Fruit fly (Drosophila melanogaster) whole organism, embryonic: ENCODE data around the gene Atu.
A peak's percentile ranks its signal among the peaks of the same experiment; 100 is the strongest.

ENCODE experiments used
- Asciz ChIP-seq: fragments of 200-800 bp; sonication (Bioruptor generic); optimal IDR thresholded peaks from 2 replicates; lab custom pipeline; 2017; ENCODE audit warnings: missing biosample characterization, mild to moderate bottlenecking, missing genetic modification characterization, missing genetic modification reagents
- Atf6 ChIP-seq: fragments of 200-800 bp; sonication (Bioruptor generic); IDR thresholded peaks from 2 replicates; pipeline ENCODE4 v1.3.6; 2022; ENCODE audit warnings: missing biosample characterization, missing genetic modification characterization
- CG10209 ChIP-seq: fragments of 200-800 bp; sonication (Bioruptor generic); optimal IDR thresholded peaks from 3 replicates; lab custom pipeline; 2017; ENCODE audit warnings: missing biosample characterization, mild to moderate bottlenecking, missing genetic modification characterization, missing genetic modification reagents
- CG10366 ChIP-seq: fragments of 200-800 bp; sonication (Bioruptor generic); IDR thresholded peaks from 2 replicates; pipeline ENCODE4 v1.3.6; 2022; ENCODE audit warnings: missing biosample characterization, missing genetic modification characterization
- CG10462 ChIP-seq: fragments of 200-800 bp; sonication (Bioruptor generic); optimal IDR thresholded peaks from 2 replicates; lab custom pipeline; 2016; ENCODE audit warnings: missing biosample characterization, missing genetic modification characterization
- CG10654 ChIP-seq: fragments of 200-800 bp; sonication (Bioruptor generic); optimal IDR thresholded peaks from 2 replicates; lab custom pipeline; 2016; ENCODE audit warnings: missing biosample characterization, missing genetic modification characterization
- CG10959 ChIP-seq: fragments of 200-800 bp; sonication (Bioruptor generic); IDR thresholded peaks from 2 replicates; pipeline ENCODE4 v1.3.6; 2022; ENCODE audit warnings: missing biosample characterization, missing genetic modification characterization
- CG11093 ChIP-seq: fragments of 200-800 bp; sonication (Bioruptor generic); IDR thresholded peaks from 3 replicates; pipeline ENCODE4 v1.3.6; 2022; ENCODE audit warnings: missing biosample characterization, missing genetic modification characterization
- CG12744 ChIP-seq: fragments of 200-800 bp; sonication (Bioruptor generic); optimal IDR thresholded peaks from 2 replicates; lab custom pipeline; 2016; ENCODE audit warnings: missing biosample characterization, missing genetic modification characterization
- CG12942 ChIP-seq: fragments of 200-800 bp; sonication (Bioruptor generic); optimal IDR thresholded peaks from 3 replicates; lab custom pipeline; 2016; ENCODE audit warnings: missing biosample characterization, missing genetic modification characterization
- CG13624 ChIP-seq: fragments of 200-800 bp; sonication (Bioruptor generic); optimal IDR thresholded peaks from 2 replicates; lab custom pipeline; 2016; ENCODE audit warnings: missing biosample characterization, missing genetic modification characterization
- CG14965 ChIP-seq: fragments of 200-800 bp; sonication (Bioruptor generic); optimal IDR thresholded peaks from 2 replicates; lab custom pipeline; 2016; ENCODE audit warnings: missing biosample characterization, missing genetic modification characterization, borderline replicate concordance
- CG15269 ChIP-seq: fragments of 200-800 bp; sonication (Bioruptor generic); optimal IDR thresholded peaks from 2 replicates; lab custom pipeline; 2018; ENCODE audit warnings: missing biosample characterization, mild to moderate bottlenecking, missing genetic modification characterization, moderate library complexity
- CG1529 ChIP-seq: fragments of 200-800 bp; sonication (Bioruptor generic); optimal IDR thresholded peaks from 3 replicates; lab custom pipeline; 2018; ENCODE audit warnings: missing biosample characterization, missing genetic modification characterization
- CG15479 ChIP-seq: fragments of 200-800 bp; sonication (Bioruptor generic); optimal IDR thresholded peaks from 3 replicates; lab custom pipeline; 2019; ENCODE audit warnings: missing biosample characterization, mild to moderate bottlenecking, missing genetic modification characterization, moderate library complexity
- CG15601 ChIP-seq: fragments of 200-800 bp; sonication (Bioruptor generic); optimal IDR thresholded peaks from 3 replicates; lab custom pipeline; 2019; ENCODE audit warnings: missing biosample characterization, mild to moderate bottlenecking, missing genetic modification characterization, moderate library complexity
- CG1603 ChIP-seq: fragments of 200-800 bp; sonication (Bioruptor generic); optimal IDR thresholded peaks from 2 replicates; lab custom pipeline; 2019; ENCODE audit warnings: missing biosample characterization, mild to moderate bottlenecking, missing genetic modification characterization, moderate library complexity
- CG1792 ChIP-seq: fragments of 200-800 bp; sonication (Bioruptor generic); optimal IDR thresholded peaks from 2 replicates; lab custom pipeline; 2016; ENCODE audit warnings: missing biosample characterization, missing genetic modification characterization
- CG18011 ChIP-seq: fragments of 200-800 bp; sonication (Bioruptor generic); optimal IDR thresholded peaks from 2 replicates; lab custom pipeline; 2017; ENCODE audit warnings: missing biosample characterization, missing genetic modification characterization, mild to moderate bottlenecking, moderate library complexity, missing genotype
- CG1832 ChIP-seq: fragments of 200-800 bp; sonication (Bioruptor generic); optimal IDR thresholded peaks from 2 replicates; lab custom pipeline; 2017; ENCODE audit warnings: missing biosample characterization, mild to moderate bottlenecking, missing genetic modification characterization, inconsistent platforms
- CG31365 ChIP-seq: fragments of 200-800 bp; sonication (Bioruptor generic); optimal IDR thresholded peaks from 2 replicates; lab custom pipeline; 2018; ENCODE audit warnings: missing biosample characterization, mild to moderate bottlenecking, missing genetic modification characterization
- CG3163 ChIP-seq: fragments of 200-800 bp; sonication (Bioruptor generic); optimal IDR thresholded peaks from 3 replicates; lab custom pipeline; 2016; ENCODE audit warnings: missing biosample characterization, missing genetic modification characterization
- CG42726 ChIP-seq: fragments of 200-800 bp; sonication (Bioruptor generic); IDR thresholded peaks from 2 replicates; pipeline ENCODE4 v1.3.6; 2022; ENCODE audit warnings: missing biosample characterization, missing genetic modification characterization; ENCODE audit not compliant: partially characterized antibody
- CG6175 ChIP-seq: fragments of 200-800 bp; sonication (Bioruptor generic); IDR thresholded peaks from 3 replicates; pipeline ENCODE4 v1.3.6; 2022; ENCODE audit warnings: missing biosample characterization, missing genetic modification characterization
- CG7928 ChIP-seq: fragments of 200-800 bp; sonication (Bioruptor generic); optimal IDR thresholded peaks from 2 replicates; lab custom pipeline; 2017; ENCODE audit warnings: missing biosample characterization, mild to moderate bottlenecking, missing genetic modification characterization
- CG8089 ChIP-seq: fragments of 200-800 bp; sonication (Bioruptor generic); optimal IDR thresholded peaks from 3 replicates; lab custom pipeline; 2016; ENCODE audit warnings: missing biosample characterization, missing genetic modification characterization
- D19B ChIP-seq: fragments of 200-800 bp; sonication (Bioruptor generic); optimal IDR thresholded peaks from 2 replicates; lab custom pipeline; 2017; ENCODE audit warnings: missing biosample characterization, mild to moderate bottlenecking, missing genetic modification characterization
- Doc2 ChIP-seq: fragments of 200-800 bp; sonication (Bioruptor generic); IDR thresholded peaks from 2 replicates; pipeline ENCODE4 v1.3.6; 2022; ENCODE audit warnings: missing biosample characterization, missing genetic modification characterization
- E2f1 ChIP-seq: fragments of 200-800 bp; sonication (Bioruptor generic); IDR thresholded peaks from 2 replicates; pipeline ENCODE4 v1.3.6; 2022; ENCODE audit warnings: missing biosample characterization, missing genetic modification characterization
- Ets65A ChIP-seq: fragments of 200-800 bp; sonication (Bioruptor generic); peaks from one replicate; lab custom pipeline; 2016; ENCODE audit warnings: missing biosample characterization, missing genetic modification characterization
- HLH4C ChIP-seq: fragments of 200-800 bp; sonication (Bioruptor generic); IDR thresholded peaks from 3 replicates; pipeline ENCODE4 v1.3.6; 2022; ENCODE audit warnings: missing biosample characterization, missing genetic modification characterization; ENCODE audit not compliant: partially characterized antibody
- Hand ChIP-seq: fragments of 200-800 bp; sonication (Bioruptor generic); optimal IDR thresholded peaks from 2 replicates; lab custom pipeline; 2017; ENCODE audit warnings: mild to moderate bottlenecking, missing biosample characterization, missing genetic modification reagents, missing genetic modification characterization
- HmgZ ChIP-seq: fragments of 200-800 bp; sonication (Bioruptor generic); optimal IDR thresholded peaks from 2 replicates; lab custom pipeline; 2018; ENCODE audit warnings: missing biosample characterization, mild to moderate bottlenecking, missing genetic modification characterization
- Hmx ChIP-seq: fragments of 200-800 bp; sonication (Bioruptor generic); optimal IDR thresholded peaks from 2 replicates; lab custom pipeline; 2016; ENCODE audit warnings: missing biosample characterization, missing genetic modification characterization
- Hsf ChIP-seq: fragments of 200-800 bp; sonication (Bioruptor generic); optimal IDR thresholded peaks from 3 replicates; lab custom pipeline; 2016; ENCODE audit warnings: missing biosample characterization, missing genetic modification characterization
- Kr ChIP-seq: fragments of 200-800 bp; sonication (Bioruptor generic); optimal IDR thresholded peaks from 2 replicates; lab custom pipeline; 2017; ENCODE audit warnings: missing biosample characterization, mild to moderate bottlenecking, missing genetic modification characterization
- MBD-R2 ChIP-seq: fragments of 200-800 bp; sonication (Bioruptor generic); IDR thresholded peaks from 2 replicates; pipeline ENCODE4 v1.3.6; 2022; ENCODE audit warnings: missing biosample characterization, missing genetic modification characterization
- Neu2 ChIP-seq: fragments of 200-800 bp; sonication (Bioruptor generic); optimal IDR thresholded peaks from 3 replicates; lab custom pipeline; 2016; ENCODE audit warnings: missing biosample characterization, missing genetic modification characterization, borderline replicate concordance
- Sox102F ChIP-seq: fragments of 200-800 bp; sonication (Bioruptor generic); optimal IDR thresholded peaks from 2 replicates; lab custom pipeline; 2018; ENCODE audit warnings: missing biosample characterization, mild to moderate bottlenecking, missing genetic modification characterization, moderate library complexity
- Vsx1 ChIP-seq: fragments of 200-800 bp; sonication (Bioruptor generic); optimal IDR thresholded peaks from 2 replicates; lab custom pipeline; 2017; ENCODE audit warnings: missing biosample characterization, mild to moderate bottlenecking, missing genetic modification characterization, missing genetic modification reagents
- bcd ChIP-seq: fragments of 200-800 bp; sonication (Bioruptor generic); optimal IDR thresholded peaks from 2 replicates; lab custom pipeline; 2017; ENCODE audit warnings: missing biosample characterization, mild to moderate bottlenecking, missing genetic modification characterization
- bigmax ChIP-seq: fragments of 200-800 bp; sonication (Bioruptor generic); optimal IDR thresholded peaks from 2 replicates; lab custom pipeline; 2018; ENCODE audit warnings: missing biosample characterization, mild to moderate bottlenecking, missing genetic modification characterization
- crp ChIP-seq, 2 experiments: fragments of 200-800 bp; sonication (Bioruptor generic); optimal IDR thresholded peaks; 2 replicates in 1 of 2; 3 replicates in 1 of 2; lab custom pipeline; 2017; ENCODE audit warnings: missing biosample characterization in 2 of 2, missing genetic modification characterization in 2 of 2, mild to moderate bottlenecking in 1 of 2, moderate library complexity in 1 of 2
- h ChIP-seq: fragments of >200 bp; optimal IDR thresholded peaks from 2 replicates; lab custom pipeline; 2017
- kay ChIP-seq: fragments of 200-800 bp; sonication (Bioruptor generic); optimal IDR thresholded peaks from 2 replicates; lab custom pipeline; 2016; ENCODE audit warnings: missing biosample characterization, missing genetic modification characterization
- odd ChIP-seq: fragments of 200-800 bp; sonication (Bioruptor generic); optimal IDR thresholded peaks from 2 replicates; lab custom pipeline; 2017; ENCODE audit warnings: missing biosample characterization, mild to moderate bottlenecking, missing genetic modification characterization
- pb ChIP-seq: fragments of 200-800 bp; sonication (Bioruptor generic); optimal IDR thresholded peaks from 3 replicates; lab custom pipeline; 2016; ENCODE audit warnings: missing biosample characterization, missing genetic modification characterization
- pita ChIP-seq: fragments of 200-800 bp; sonication (Bioruptor generic); optimal IDR thresholded peaks from 2 replicates; lab custom pipeline; 2017; ENCODE audit warnings: missing biosample characterization, mild to moderate bottlenecking, missing genetic modification characterization
- so ChIP-seq: fragments of 200-800 bp; sonication (Bioruptor generic); IDR thresholded peaks from 3 replicates; pipeline ENCODE4 v1.3.6; 2022; ENCODE audit warnings: missing biosample characterization, missing genetic modification characterization
- tin ChIP-seq: fragments of 200-800 bp; sonication (Bioruptor generic); optimal IDR thresholded peaks from 3 replicates; lab custom pipeline; 2016; ENCODE audit warnings: missing biosample characterization, missing genetic modification characterization
- unc-4 ChIP-seq: fragments of 200-800 bp; sonication (Bioruptor generic); IDR thresholded peaks from 2 replicates; pipeline ENCODE4 v1.3.6; 2022; ENCODE audit warnings: missing biosample characterization, missing genetic modification characterization; ENCODE audit not compliant: partially characterized antibody
- zen2 ChIP-seq: fragments of 200-800 bp; sonication (Bioruptor generic); IDR thresholded peaks from 3 replicates; pipeline ENCODE4 v1.3.6; 2022; ENCODE audit warnings: missing biosample characterization, missing genetic modification characterization; ENCODE audit not compliant: partially characterized antibody

Atu gene

dm6 chr3R:5659829-5660197 lies 46.7 kb downstream of the Atu start, which contains the start of gene CG2182 (continued):
- no peak for TF ChIP-seq Hmx (GFP tag; lab: Kevin White, UChicago)
- TF ChIP-seq bigmax (GFP tag; lab: Kevin White, UChicago): no peak
- TF ChIP-seq CG11093: no peak
- no peak for TF ChIP-seq odd (GFP tag; lab: Kevin White, UChicago)
- TF ChIP-seq CG10654: no peak
- no peak for TF ChIP-seq h (lab: Kevin White, UChicago)
- TF ChIP-seq pita: no peak
- TF ChIP-seq CG10959 (GFP tag; lab: Robert Waterston, UW): no peak
- TF ChIP-seq kay (GFP tag; lab: Kevin White, UChicago): no peak
- peak; percentile 44 for TF ChIP-seq CG1603 (tag; lab: Kevin White, UChicago)
- no peak for TF ChIP-seq Atf6 (GFP tag; lab: Robert Waterston, UW)
- peak; percentile 47; the same call in 2 of the 3 replicates for TF ChIP-seq zen2 (GFP tag; lab: Robert Waterston, UW)
- TF ChIP-seq Hsf: peak; percentile 3
- TF ChIP-seq CG13624: peak; percentile 2
- no peak for TF ChIP-seq pb (GFP tag; lab: Kevin White, UChicago)
- no peak for TF ChIP-seq CG1529 (GFP tag; lab: Kevin White, UChicago)
- TF ChIP-seq CG31365: no peak
- TF ChIP-seq Vsx1: no peak
- no peak for TF ChIP-seq bcd
- TF ChIP-seq CG10209 (GFP tag; lab: Kevin White, UChicago): no peak
- peak; percentile 9 for TF ChIP-seq unc-4
- TF ChIP-seq CG15269 (tag; lab: Kevin White, UChicago): no peak
- no peak for TF ChIP-seq HmgZ (tag; lab: Kevin White, UChicago)
- no peak for TF ChIP-seq so (GFP tag; lab: Robert Waterston, UW)
- TF ChIP-seq CG6175 (GFP tag; lab: Robert Waterston, UW): no peak
- TF ChIP-seq CG42726 (GFP tag; lab: Robert Waterston, UW): peak; percentile 80
- no peak for TF ChIP-seq tin
- no peak for TF ChIP-seq Asciz (GFP tag; lab: Kevin White, UChicago)
- TF ChIP-seq E2f1 (GFP tag; lab: Robert Waterston, UW): no peak
- TF ChIP-seq CG8089 (GFP tag; lab: Kevin White, UChicago): no peak
- TF ChIP-seq CG12942: no peak
- no peak for TF ChIP-seq D19B (GFP tag; lab: Kevin White, UChicago)
- TF ChIP-seq CG12744 (GFP tag; lab: Kevin White, UChicago): no peak
- peak; percentile 8 for TF ChIP-seq CG1792 (GFP tag; lab: Kevin White, UChicago)
- no peak for TF ChIP-seq CG10462 (GFP tag; lab: Kevin White, UChicago)
- no peak for TF ChIP-seq Sox102F (GFP tag; lab: Kevin White, UChicago)
- TF ChIP-seq CG7928 (GFP tag; lab: Kevin White, UChicago): no peak
- no peak for TF ChIP-seq CG3163
- 0 out of 2 replicates have a peak, but pooled peaks have one; percentile 10 for TF ChIP-seq MBD-R2 (GFP tag; lab: Robert Waterston, UW)
- no peak for TF ChIP-seq Doc2 (GFP tag; lab: Robert Waterston, UW)
- no peak for TF ChIP-seq crp (GFP tag; optimal IDR thresholded peaks at IDR 0.05; lab: Kevin White, UChicago)
- no peak; the same call in 1 of the 3 replicates for TF ChIP-seq HLH4C
- TF ChIP-seq CG14965: no peak
- no peak for TF ChIP-seq CG1832 (GFP tag; lab: Kevin White, UChicago)
- TF ChIP-seq Ets65A: no peak
- TF ChIP-seq Kr (GFP tag; lab: Kevin White, UChicago): no peak
- no peak for TF ChIP-seq CG18011 (GFP tag; lab: Kevin White, UChicago)
- TF ChIP-seq CG15479 (GFP tag; lab: Kevin White, UChicago): no peak
- no peak for TF ChIP-seq CG15601
- no peak for TF ChIP-seq CG10366
- TF ChIP-seq Neu2 (GFP tag; lab: Kevin White, UChicago): no peak
- no peak for TF ChIP-seq Hand
